Worm (Caenorhabditis elegans): ENCODE results near the gene srh-275.
"Not testable (repeated sequence)": the region's sequence is repeated elsewhere in the genome, so short reads cannot be mapped to it uniquely, and the experiment has no call there.

DNA sequence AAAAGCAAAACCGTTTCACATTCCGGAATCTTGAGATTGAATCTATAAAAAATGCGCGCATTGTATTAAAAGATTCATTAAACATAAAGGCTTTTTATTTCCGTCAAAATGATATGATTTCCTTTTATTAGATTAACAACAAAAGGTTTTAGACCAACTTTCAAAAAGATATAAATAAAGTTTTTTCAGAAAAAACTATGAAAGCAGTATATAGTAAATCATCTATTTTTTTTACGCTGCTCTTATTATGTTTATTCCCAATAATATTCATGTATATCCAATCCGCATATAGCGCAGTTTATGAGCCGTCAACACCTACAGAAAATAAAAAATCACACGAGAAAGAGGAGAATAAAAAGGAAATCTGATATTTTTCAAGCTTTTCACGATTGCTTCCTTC, 48.3 kb upstream of the srh-275 start, which contains the start of gene F07G11.2:
- TF ChIP-seq pha-4 (tag; optimal IDR thresholded peaks at IDR 0.05); sptf-1 (tag; optimal IDR thresholded peaks at IDR 0.05); unc-62 (GFP tag; optimal IDR thresholded peaks at IDR 0.05); ces-1 (GFP tag; optimal IDR thresholded peaks at IDR 0.05); sem-2 (GFP tag; optimal IDR thresholded peaks at IDR 0.05); snpc-4 (tag; optimal IDR thresholded peaks at IDR 0.05); nhr-237 (tag; optimal IDR thresholded peaks at IDR 0.05); hlh-1 (tag; optimal IDR thresholded peaks at IDR 0.05); ztf-11 (tag; optimal IDR thresholded peaks at IDR 0.05); nhr-28 (tag; optimal IDR thresholded peaks at IDR 0.05); nhr-12 (tag; optimal IDR thresholded peaks at IDR 0.05); bed-3 (GFP tag; optimal IDR thresholded peaks at IDR 0.05): not testable (repeated sequence)
